Worm (Caenorhabditis elegans) whole organism, L1 larva: Measurements from ENCODE around the gene T24A6.1.

ENCODE experiments used
- C04F5.9 ChIP-seq: sonication (generic microtip); optimal IDR thresholded peaks from 2 replicates; lab custom pipeline; 2016; ENCODE audit warnings: missing genetic modification characterization, missing compliant biosample characterization
- C34B4.2 ChIP-seq: sonication (generic microtip); optimal IDR thresholded peaks from 2 replicates; lab custom pipeline; 2017; ENCODE audit warnings: mild to moderate bottlenecking, missing genetic modification characterization, missing compliant biosample characterization
- F16B12.6 ChIP-seq: fragments of 150-350 bp; optimal IDR thresholded peaks from 2 replicates; lab custom pipeline; 2014; ENCODE audit warnings: missing biosample characterization, missing genetic modification characterization
- blmp-1 ChIP-seq: fragments of 150-350 bp; optimal IDR thresholded peaks from 2 replicates; lab custom pipeline; 2014; ENCODE audit warnings: missing biosample characterization, missing genetic modification characterization
- ceh-63 ChIP-seq: fragments of 200-800 bp; sonication (Bioruptor generic); optimal IDR thresholded peaks from 2 replicates; lab custom pipeline; 2018; ENCODE audit warnings: mild to moderate bottlenecking, missing genetic modification characterization, missing compliant biosample characterization
- ceh-82 ChIP-seq, 3 experiments: fragments of 150-350 bp in 1 of 3; sonication (generic microtip) in 2 of 3; optimal IDR thresholded peaks; 2 replicates each; lab custom pipeline; 2014 to 2017; ENCODE audit warnings: missing biosample characterization in 3 of 3, missing genetic modification characterization in 3 of 3
- ceh-88 ChIP-seq: fragments of 200-800 bp; sonication (Bioruptor generic); IDR thresholded peaks from 2 replicates; pipeline ENCODE4 v1.3.6; 2022; ENCODE audit warnings: missing genetic modification characterization, missing compliant biosample characterization
- ceh-90 ChIP-seq: sonication (generic microtip); optimal IDR thresholded peaks from 2 replicates; lab custom pipeline; 2016; ENCODE audit warnings: missing genetic modification characterization, missing compliant biosample characterization
- ces-1 ChIP-seq: fragments of 150-350 bp; optimal IDR thresholded peaks from 2 replicates; lab custom pipeline; 2014; ENCODE audit warnings: missing biosample characterization, missing genetic modification reagents, missing genetic modification characterization
- dsc-1 ChIP-seq: sonication (generic microtip); optimal IDR thresholded peaks from 2 replicates; lab custom pipeline; 2016; ENCODE audit warnings: mild to moderate bottlenecking, missing genetic modification characterization, missing compliant biosample characterization
- efl-1 ChIP-seq, 4 experiments: fragments of 150-350 bp; optimal IDR thresholded peaks in 3 of 4; peaks in 1 of 4; 1 replicate in 1 of 4; 2 replicates in 3 of 4; lab custom pipeline; 2014; ENCODE audit warnings: missing biosample characterization in 2 of 4, missing genetic modification characterization in 2 of 4, missing genetic modification reagents in 2 of 4
- efl-3 ChIP-seq: fragments of 200-800 bp; sonication (Bioruptor generic); optimal IDR thresholded peaks from 2 replicates; lab custom pipeline; 2018; ENCODE audit warnings: mild to moderate bottlenecking, missing genetic modification characterization, missing compliant biosample characterization
- elt-2 ChIP-seq: sonication (generic microtip); optimal IDR thresholded peaks from 2 replicates; lab custom pipeline; 2016; ENCODE audit warnings: missing genetic modification characterization, mild to moderate bottlenecking, inconsistent platforms, missing compliant biosample characterization, missing genetic modification reagents
- elt-3 ChIP-seq, 6 experiments: fragments of 150-350 bp in 1 of 6; sonication (generic microtip); optimal IDR thresholded peaks; 2 replicates each; lab custom pipeline; 2017 to 2018; ENCODE audit warnings: missing biosample characterization in 6 of 6, missing genetic modification characterization in 6 of 6, inconsistent platforms in 1 of 6
- fkh-4 ChIP-seq: sonication (generic microtip); optimal IDR thresholded peaks from 2 replicates; lab custom pipeline; 2016; ENCODE audit warnings: missing compliant biosample characterization, missing genetic modification characterization, borderline replicate concordance
- fkh-8 ChIP-seq: sonication (generic microtip); optimal IDR thresholded peaks from 2 replicates; lab custom pipeline; 2016; ENCODE audit warnings: mild to moderate bottlenecking, missing genetic modification characterization, missing compliant biosample characterization
- fos-1 ChIP-seq: fragments of 150-350 bp; optimal IDR thresholded peaks from 2 replicates; lab custom pipeline; 2014; ENCODE audit warnings: missing biosample characterization, missing genetic modification characterization
- hlh-4 ChIP-seq: sonication (generic microtip); optimal IDR thresholded peaks from 2 replicates; lab custom pipeline; 2016; ENCODE audit warnings: mild to moderate bottlenecking, missing genetic modification characterization, missing compliant biosample characterization
- lin-14 ChIP-seq: fragments of 200-800 bp; sonication (Bioruptor generic); optimal IDR thresholded peaks from 2 replicates; lab custom pipeline; 2018; ENCODE audit warnings: mild to moderate bottlenecking, missing genetic modification characterization, moderate library complexity, missing compliant biosample characterization
- lin-35 ChIP-seq, 2 experiments: fragments of 150-350 bp; optimal IDR thresholded peaks; 2 replicates each; lab custom pipeline; 2014; ENCODE audit warnings: missing biosample characterization in 2 of 2, missing genetic modification characterization in 2 of 2, missing genetic modification reagents in 2 of 2
- lin-39 ChIP-seq: fragments of 150-350 bp; optimal IDR thresholded peaks from 2 replicates; lab custom pipeline; 2014; ENCODE audit warnings: missing biosample characterization, missing genetic modification reagents, missing genetic modification characterization
- lsy-2 ChIP-seq, 2 experiments: fragments of 150-350 bp; optimal IDR thresholded peaks; 2 replicates each; lab custom pipeline; 2014; ENCODE audit warnings: missing biosample characterization in 2 of 2, missing genetic modification characterization in 2 of 2
- mdl-1 ChIP-seq, 2 experiments: fragments of 150-350 bp; optimal IDR thresholded peaks; 2 replicates each; lab custom pipeline; 2014 to 2017; ENCODE audit warnings: missing biosample characterization in 2 of 2, missing genetic modification characterization in 2 of 2, inconsistent platforms in 1 of 2
- nhr-11 ChIP-seq: fragments of 150-350 bp; optimal IDR thresholded peaks from 2 replicates; lab custom pipeline; 2014; ENCODE audit warnings: missing biosample characterization, missing genetic modification characterization
- nhr-19 ChIP-seq: fragments of 200-800 bp; sonication (Bioruptor generic); conservative IDR thresholded peaks from 2 replicates; pipeline ENCODE4 v1.3.6; 2022; ENCODE audit warnings: missing genetic modification characterization, missing compliant biosample characterization
- nhr-237 ChIP-seq: fragments of 150-350 bp; optimal IDR thresholded peaks from 2 replicates; lab custom pipeline; 2014; ENCODE audit warnings: missing biosample characterization, missing genetic modification characterization
- nhr-47 ChIP-seq: sonication (generic microtip); optimal IDR thresholded peaks from 2 replicates; lab custom pipeline; 2016; ENCODE audit warnings: mild to moderate bottlenecking, missing genetic modification characterization, moderate library complexity, missing compliant biosample characterization
- nhr-71 ChIP-seq: sonication (generic microtip); optimal IDR thresholded peaks from 2 replicates; lab custom pipeline; 2016; ENCODE audit warnings: mild to moderate bottlenecking, missing genetic modification characterization, moderate library complexity, missing compliant biosample characterization
- nhr-85 ChIP-seq: sonication (generic microtip); peaks from one replicate; lab custom pipeline; 2016; ENCODE audit warnings: missing genetic modification characterization, inconsistent platforms, missing compliant biosample characterization
- pqm-1 ChIP-seq: sonication (generic microtip); optimal IDR thresholded peaks from 3 replicates; lab custom pipeline; 2017; ENCODE audit warnings: missing biosample characterization, missing genetic modification characterization
- snu-23 ChIP-seq: sonication (generic microtip); optimal IDR thresholded peaks from 2 replicates; lab custom pipeline; 2016; ENCODE audit warnings: missing genetic modification characterization, missing compliant biosample characterization
- zip-4 ChIP-seq: fragments of 200-800 bp; sonication (Bioruptor generic); optimal IDR thresholded peaks from 2 replicates; lab custom pipeline; 2018; ENCODE audit warnings: mild to moderate bottlenecking, missing genetic modification characterization, moderate library complexity, missing compliant biosample characterization

Gene T24A6.1

DNA sequence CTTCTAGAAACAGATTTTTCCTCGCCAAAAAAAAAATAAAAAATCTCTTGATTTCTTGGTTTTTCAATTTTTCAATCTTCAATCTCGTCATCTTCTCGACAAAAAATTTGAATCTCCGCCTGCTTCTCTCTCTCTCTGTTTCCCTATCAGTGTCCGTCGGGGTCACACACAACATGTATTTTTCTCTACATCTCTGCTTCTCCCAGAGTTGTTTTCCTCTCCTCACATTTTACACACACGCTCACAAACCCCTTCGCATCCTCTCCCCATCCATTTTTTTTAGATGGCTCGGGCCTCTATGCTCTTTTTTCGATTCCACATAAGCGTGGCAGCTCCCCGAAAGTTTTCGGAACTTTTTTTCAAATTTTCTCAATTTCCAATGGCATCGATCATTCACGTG, 21.0 kb downstream of the T24A6.1 start (continued):
- TF ChIP-seq fkh-8 (tag; lab: Kevin White, UChicago) (peak; percentile 15), lin-35 (GFP tag; optimal IDR thresholded peaks at IDR 0.05; lab: Kevin White, UChicago) (peak; percentile 73 to 86), nhr-47 (peak; percentile 35), fos-1 (tag; lab: Kevin White, UChicago) (peak; percentile 42), efl-1 (optimal IDR thresholded peaks at IDR 0.05; lab: Kevin White, UChicago) (peak; percentile 46 to 68), efl-1 (GFP tag; optimal IDR thresholded peaks at IDR 0.05 in 1 of 2; lab: Kevin White, UChicago) (peak; percentile 82 to 96), snu-23 (GFP tag; lab: Kevin White, UChicago) (peak; percentile 68), ceh-82 (tag; optimal IDR thresholded peaks at IDR 0.05; lab: Kevin White, UChicago) (peak in 2 of 3 experiments; percentile 29 to 76), nhr-71 (tag; lab: Kevin White, UChicago) (peak; percentile 73), ceh-63 (GFP tag; lab: Kevin White, UChicago) (no peak), ces-1 (no peak), nhr-19 (peak; percentile 29; the same call in 1 of the 2 replicates)

DNA sequence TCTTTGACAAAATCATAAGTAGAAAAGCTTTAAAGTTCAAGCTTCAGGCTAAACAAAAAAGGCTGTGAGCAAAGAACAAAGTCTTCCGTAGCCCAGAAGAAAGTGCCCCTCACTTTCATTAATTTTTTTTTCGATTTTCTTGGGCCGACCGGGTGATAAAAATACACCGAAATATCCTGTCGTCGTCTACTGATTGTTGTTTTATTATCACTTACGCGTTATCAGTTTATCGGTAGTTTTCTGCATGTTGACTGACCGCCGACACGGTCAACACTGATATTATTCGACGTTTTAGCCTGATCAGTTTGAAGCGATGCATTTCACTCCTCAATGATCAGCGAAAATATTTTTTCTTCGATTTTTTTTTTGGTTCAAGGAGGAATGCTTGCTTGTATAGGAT, 21.5 kb downstream of the T24A6.1 start:
- TF ChIP-seq elt-2 (tag; lab: Kevin White, UChicago) = peak; percentile 52
- TF ChIP-seq elt-3 (tag; optimal IDR thresholded peaks at IDR 0.05; lab: Kevin White, UChicago) = peak in 2 of 6 experiments; percentile 8 to 39
- TF ChIP-seq efl-1 (optimal IDR thresholded peaks at IDR 0.05; lab: Kevin White, UChicago) = no peak
- peak in 1 of 2 experiments; percentile 27 for TF ChIP-seq efl-1 (GFP tag; optimal IDR thresholded peaks at IDR 0.05 in 1 of 2; lab: Kevin White, UChicago)
- no peak for TF ChIP-seq nhr-237 (tag; lab: Kevin White, UChicago)
- TF ChIP-seq mdl-1 (tag; optimal IDR thresholded peaks at IDR 0.05; lab: Kevin White, UChicago) = no peak
- TF ChIP-seq efl-3 (GFP tag; lab: Kevin White, UChicago) = no peak
- TF ChIP-seq ceh-90 = no peak
- TF ChIP-seq ceh-88 = no peak
- peak; percentile 52 for TF ChIP-seq blmp-1 (tag; lab: Kevin White, UChicago)
- no peak for TF ChIP-seq C04F5.9 (tag; lab: Kevin White, UChicago)

DNA sequence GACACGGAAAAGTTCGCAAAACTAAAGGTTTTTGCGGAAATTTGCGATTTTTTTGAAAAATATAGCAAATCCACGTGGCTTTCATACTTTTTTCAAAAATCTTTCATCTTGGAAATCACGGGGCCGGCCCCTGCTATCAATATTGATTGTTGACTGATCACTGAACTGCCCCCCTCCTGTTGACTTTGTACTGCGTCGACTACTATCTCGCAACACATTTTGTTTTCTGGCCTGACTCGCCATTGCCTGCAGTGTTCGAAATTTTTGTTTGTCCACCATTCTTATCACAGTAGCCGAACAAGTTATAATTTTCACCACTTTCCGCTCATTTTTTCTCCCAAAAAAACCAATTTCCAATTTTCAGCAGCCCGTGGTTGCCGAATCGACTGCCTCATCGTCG, 22.2 kb downstream of the T24A6.1 start:
- TF ChIP-seq lsy-2 (tag; optimal IDR thresholded peaks at IDR 0.05; lab: Kevin White, UChicago) (no peak), mdl-1 (tag; optimal IDR thresholded peaks at IDR 0.05; lab: Kevin White, UChicago) (peak in 1 of 2 experiments; percentile 9), nhr-71 (tag; lab: Kevin White, UChicago) (peak; percentile 6)

DNA sequence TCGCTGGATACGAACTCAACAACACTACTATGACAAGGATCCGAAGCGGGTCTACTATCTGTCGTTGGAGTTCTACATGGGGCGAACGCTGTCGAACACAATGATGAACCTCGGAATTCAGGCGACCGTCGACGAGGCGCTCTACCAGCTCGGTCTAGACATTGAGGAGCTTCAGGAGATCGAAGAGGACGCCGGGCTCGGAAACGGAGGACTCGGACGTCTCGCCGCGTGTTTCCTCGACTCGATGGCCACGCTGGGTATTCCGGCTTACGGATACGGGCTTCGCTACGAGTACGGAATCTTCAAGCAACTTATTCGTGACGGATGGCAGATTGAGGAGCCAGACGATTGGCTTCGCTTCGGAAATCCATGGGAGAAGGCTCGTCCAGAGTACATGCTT, 22.8 kb downstream of the T24A6.1 start:
- no peak for TF ChIP-seq dsc-1
- no peak for TF ChIP-seq F16B12.6 (tag; lab: Kevin White, UChicago)
- TF ChIP-seq, all 84 proteins: peak for 0

DNA sequence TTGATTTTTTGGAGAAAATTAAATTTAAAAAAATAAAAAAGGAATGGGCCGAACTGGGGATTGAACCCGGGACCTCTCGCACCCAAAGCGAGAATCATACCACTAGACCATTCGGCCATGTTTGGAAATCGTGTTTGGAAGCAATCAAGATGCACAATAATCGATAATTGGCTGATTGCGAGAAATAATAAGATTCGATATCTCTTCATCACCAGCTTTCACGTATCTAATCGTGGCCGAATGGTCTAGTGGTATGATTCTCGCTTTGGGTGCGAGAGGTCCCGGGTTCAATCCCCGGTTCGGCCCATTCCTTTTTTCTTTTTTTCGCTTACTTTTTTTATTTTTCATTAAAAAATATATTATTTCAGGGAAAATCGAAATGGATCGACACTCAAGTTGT, 23.2 kb downstream of the T24A6.1 start:
- peak; percentile 15 for TF ChIP-seq nhr-71 (tag; lab: Kevin White, UChicago)
- TF ChIP-seq nhr-85 = peak; percentile 36
- no peak for TF ChIP-seq pqm-1

DNA sequence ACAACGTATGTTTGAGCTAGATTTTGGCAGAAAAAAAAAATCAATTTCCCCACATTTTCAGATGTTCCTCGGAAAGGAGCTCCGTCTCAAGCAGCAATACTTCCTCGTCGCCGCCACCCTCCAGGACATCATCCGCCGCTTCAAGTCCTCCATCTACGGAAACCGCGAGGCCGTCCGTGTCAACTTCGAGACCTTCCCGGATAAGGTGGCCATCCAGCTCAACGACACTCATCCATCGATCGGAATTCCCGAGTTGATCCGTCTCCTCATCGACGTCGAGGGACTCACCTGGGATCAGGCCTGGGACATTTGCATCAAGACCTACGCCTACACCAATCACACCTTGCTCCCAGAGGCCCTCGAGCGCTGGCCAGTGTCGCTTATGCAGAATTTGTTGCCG, 23.8 kb downstream of the T24A6.1 start:
- TF ChIP-seq F16B12.6 (tag; lab: Kevin White, UChicago) (no peak), zip-4 (no peak), lin-14 (GFP tag; lab: Kevin White, UChicago) (no peak), nhr-11 (no peak), lin-39 (tag; lab: Kevin White, UChicago) (no peak), ceh-63 (GFP tag; lab: Kevin White, UChicago) (no peak), fkh-4 (tag; lab: Kevin White, UChicago) (no peak), C04F5.9 (tag; lab: Kevin White, UChicago) (no peak), lin-35 (GFP tag; optimal IDR thresholded peaks at IDR 0.05; lab: Kevin White, UChicago) (no peak), lsy-2 (tag; optimal IDR thresholded peaks at IDR 0.05; lab: Kevin White, UChicago) (no peak), C34B4.2 (no peak), hlh-4 (tag; lab: Kevin White, UChicago) (no peak), pqm-1 (no peak)
